Fruit fly (Drosophila melanogaster) whole organism, embryonic: Measurements from ENCODE around the gene GABPI.

Experiments used
- BEAF-32 ChIP-seq: fragments of 200-800 bp; sonication (Bioruptor generic); optimal IDR thresholded peaks from 3 replicates; lab custom pipeline; 2017; ENCODE audit warnings: missing biosample characterization, missing genetic modification characterization, mild to moderate bottlenecking, moderate library complexity, missing genetic modification reagents
- Bgb ChIP-seq: fragments of 200-800 bp; sonication (Bioruptor generic); IDR thresholded peaks from 2 replicates; pipeline ENCODE4 v1.3.6; 2022; ENCODE audit warnings: missing biosample characterization, missing genetic modification characterization; ENCODE audit not compliant: partially characterized antibody
- CG10462 ChIP-seq: fragments of 200-800 bp; sonication (Bioruptor generic); optimal IDR thresholded peaks from 2 replicates; lab custom pipeline; 2016; ENCODE audit warnings: missing biosample characterization, missing genetic modification characterization
- CG11398 ChIP-seq: fragments of 200-800 bp; sonication (Bioruptor generic); optimal IDR thresholded peaks from 2 replicates; lab custom pipeline; 2016; ENCODE audit warnings: missing biosample characterization, missing genetic modification characterization
- CG12071 ChIP-seq: fragments of 200-800 bp; sonication (Bioruptor generic); optimal IDR thresholded peaks from 3 replicates; lab custom pipeline; 2018; ENCODE audit warnings: missing biosample characterization, mild to moderate bottlenecking, missing genetic modification characterization
- CG13123 ChIP-seq: fragments of 200-800 bp; sonication (Bioruptor generic); optimal IDR thresholded peaks from 2 replicates; lab custom pipeline; 2016; ENCODE audit warnings: missing biosample characterization, missing genetic modification characterization
- CG13775 ChIP-seq: fragments of 200-800 bp; sonication (Bioruptor generic); optimal IDR thresholded peaks from 3 replicates; lab custom pipeline; 2017; ENCODE audit warnings: missing biosample characterization, mild to moderate bottlenecking, missing genetic modification characterization
- CG14050 ChIP-seq: fragments of 200-800 bp; sonication (Bioruptor generic); IDR thresholded peaks from 3 replicates; pipeline ENCODE4 v1.3.6; 2022; ENCODE audit warnings: missing biosample characterization, missing genetic modification characterization
- CG15269 ChIP-seq: fragments of 200-800 bp; sonication (Bioruptor generic); optimal IDR thresholded peaks from 2 replicates; lab custom pipeline; 2018; ENCODE audit warnings: missing biosample characterization, mild to moderate bottlenecking, missing genetic modification characterization, moderate library complexity
- CG15696 ChIP-seq: fragments of 200-800 bp; sonication (Bioruptor generic); optimal IDR thresholded peaks from 2 replicates; lab custom pipeline; 2019; ENCODE audit warnings: missing biosample characterization, mild to moderate bottlenecking, missing genetic modification characterization, moderate library complexity
- CG16779 ChIP-seq: fragments of 200-800 bp; sonication (Bioruptor generic); IDR thresholded peaks from 2 replicates; pipeline ENCODE4 v1.3.6; 2022; ENCODE audit warnings: missing biosample characterization, missing genetic modification characterization
- CG17328 ChIP-seq: fragments of 200-800 bp; sonication (Bioruptor generic); IDR thresholded peaks from 2 replicates; pipeline ENCODE4 v1.3.6; 2022; ENCODE audit warnings: missing biosample characterization, missing genetic modification characterization
- CG2116 ChIP-seq: fragments of 200-800 bp; sonication (Bioruptor generic); optimal IDR thresholded peaks from 3 replicates; lab custom pipeline; 2018; ENCODE audit warnings: missing biosample characterization, mild to moderate bottlenecking, missing genetic modification characterization
- CG2202 ChIP-seq: fragments of 200-800 bp; sonication (Bioruptor generic); optimal IDR thresholded peaks from 2 replicates; lab custom pipeline; 2018; ENCODE audit warnings: missing biosample characterization, mild to moderate bottlenecking, missing genetic modification characterization
- CG31441 ChIP-seq: fragments of 200-800 bp; sonication (Bioruptor generic); IDR thresholded peaks from 2 replicates; pipeline ENCODE4 v1.3.6; 2022; ENCODE audit warnings: missing biosample characterization, missing genetic modification characterization
- CG33557 ChIP-seq: fragments of 200-800 bp; sonication (Bioruptor generic); optimal IDR thresholded peaks from 2 replicates; lab custom pipeline; 2019; ENCODE audit warnings: missing biosample characterization, mild to moderate bottlenecking, missing genetic modification characterization, moderate library complexity
- CG3995 ChIP-seq: fragments of 200-800 bp; sonication (Bioruptor generic); optimal IDR thresholded peaks from 3 replicates; lab custom pipeline; 2016; ENCODE audit warnings: missing biosample characterization, missing genetic modification characterization
- CG6813 ChIP-seq: fragments of 200-800 bp; sonication (Bioruptor generic); optimal IDR thresholded peaks from 2 replicates; lab custom pipeline; 2017; ENCODE audit warnings: missing biosample characterization, missing genetic modification characterization, mild to moderate bottlenecking, moderate library complexity, missing genetic modification reagents
- CG7786 ChIP-seq: fragments of 200-800 bp; sonication (Bioruptor generic); optimal IDR thresholded peaks from 2 replicates; lab custom pipeline; 2016; ENCODE audit warnings: missing biosample characterization, missing genetic modification characterization
- CG8290 ChIP-seq, 3 experiments: fragments of 200-800 bp; sonication (Bioruptor generic); optimal IDR thresholded peaks; 2 replicates each; lab custom pipeline; 2016 to 2019; ENCODE audit warnings: missing biosample characterization in 3 of 3, missing genetic modification characterization in 3 of 3, mild to moderate bottlenecking in 2 of 3, moderate library complexity in 1 of 3
- CG8944 ChIP-seq: fragments of 200-800 bp; sonication (Bioruptor generic); optimal IDR thresholded peaks from 3 replicates; lab custom pipeline; 2016; ENCODE audit warnings: missing biosample characterization, missing genetic modification characterization
- CG9215 ChIP-seq: fragments of 200-800 bp; sonication (Bioruptor generic); IDR thresholded peaks from 2 replicates; pipeline ENCODE4 v1.3.6; 2022; ENCODE audit warnings: missing biosample characterization, missing genetic modification characterization
- CHES-1-like ChIP-seq: fragments of 200-800 bp; sonication (Bioruptor generic); optimal IDR thresholded peaks from 2 replicates; lab custom pipeline; 2016; ENCODE audit warnings: missing biosample characterization, missing genetic modification characterization
- E2f2 ChIP-seq: fragments of 200-800 bp; sonication (Bioruptor generic); IDR thresholded peaks from 2 replicates; pipeline ENCODE4 v1.3.6; 2022; ENCODE audit warnings: missing biosample characterization, missing genetic modification characterization
- Ets65A ChIP-seq: fragments of 200-800 bp; sonication (Bioruptor generic); peaks from one replicate; lab custom pipeline; 2016; ENCODE audit warnings: missing biosample characterization, missing genetic modification characterization
- Fer1 ChIP-seq: fragments of 200-800 bp; sonication (Bioruptor generic); optimal IDR thresholded peaks from 2 replicates; lab custom pipeline; 2017; ENCODE audit warnings: missing biosample characterization, mild to moderate bottlenecking, missing genetic modification characterization
- HLH54F ChIP-seq: fragments of 200-800 bp; sonication (Bioruptor generic); optimal IDR thresholded peaks from 3 replicates; lab custom pipeline; 2016; ENCODE audit warnings: missing biosample characterization, missing genetic modification characterization
- Med ChIP-seq: fragments of 200-800 bp; sonication (Bioruptor generic); peaks from one replicate; lab custom pipeline; 2016; ENCODE audit warnings: missing biosample characterization, missing genetic modification characterization, mild to moderate bottlenecking, inconsistent platforms, moderate library complexity
- NfI ChIP-seq: fragments of 200-800 bp; sonication (Bioruptor generic); optimal IDR thresholded peaks from 3 replicates; lab custom pipeline; 2018; ENCODE audit warnings: missing biosample characterization, mild to moderate bottlenecking, missing genetic modification characterization, moderate library complexity
- Scr ChIP-seq: fragments of 200-800 bp; sonication (Bioruptor generic); IDR thresholded peaks from 2 replicates; pipeline ENCODE4 v1.3.6; 2022; ENCODE audit warnings: missing biosample characterization, missing genetic modification characterization; ENCODE audit not compliant: partially characterized antibody
- Taf1 ChIP-seq: fragments of 200-800 bp; sonication (Bioruptor generic); IDR thresholded peaks from 2 replicates; pipeline ENCODE4 v1.3.6; 2022; ENCODE audit warnings: missing biosample characterization, missing genetic modification characterization
- Xbp1 ChIP-seq: fragments of 200-800 bp; sonication (Bioruptor generic); optimal IDR thresholded peaks from 3 replicates; lab custom pipeline; 2016; ENCODE audit warnings: missing biosample characterization, mild to moderate bottlenecking, missing genetic modification characterization
- al ChIP-seq: fragments of 200-800 bp; sonication (Bioruptor generic); IDR thresholded peaks from 2 replicates; pipeline ENCODE4 v1.3.6; 2022; ENCODE audit warnings: missing biosample characterization, missing genetic modification characterization
- br ChIP-seq: fragments of >200 bp; optimal IDR thresholded peaks from 2 replicates; lab custom pipeline; 2017
- chn ChIP-seq: fragments of 200-800 bp; sonication (Bioruptor generic); optimal IDR thresholded peaks from 2 replicates; lab custom pipeline; 2016; ENCODE audit warnings: missing biosample characterization, missing genetic modification characterization
- crp ChIP-seq, 2 experiments: fragments of 200-800 bp; sonication (Bioruptor generic); optimal IDR thresholded peaks; 2 replicates in 1 of 2; 3 replicates in 1 of 2; lab custom pipeline; 2017; ENCODE audit warnings: missing biosample characterization in 2 of 2, missing genetic modification characterization in 2 of 2, mild to moderate bottlenecking in 1 of 2, moderate library complexity in 1 of 2
- dan ChIP-seq: fragments of 200-800 bp; sonication (Bioruptor generic); IDR thresholded peaks from 2 replicates; pipeline ENCODE4 v1.3.6; 2022; ENCODE audit warnings: missing biosample characterization, missing genetic modification characterization
- emc ChIP-seq: fragments of 200-800 bp; sonication (Bioruptor generic); optimal IDR thresholded peaks from 2 replicates; lab custom pipeline; 2016; ENCODE audit warnings: missing biosample characterization, missing genetic modification characterization
- eve ChIP-seq, 2 experiments: fragments of >200 bp; optimal IDR thresholded peaks; 2 replicates each; lab custom pipeline; 2017; ENCODE audit warnings: missing biosample characterization in 2 of 2, missing genetic modification characterization in 2 of 2
- gem ChIP-seq: fragments of 200-800 bp; sonication (Bioruptor generic); optimal IDR thresholded peaks from 2 replicates; lab custom pipeline; 2019; ENCODE audit warnings: missing biosample characterization, mild to moderate bottlenecking, missing genetic modification characterization, moderate library complexity
- kni ChIP-seq: fragments of 200-800 bp; sonication (Bioruptor generic); optimal IDR thresholded peaks from 3 replicates; lab custom pipeline; 2017; ENCODE audit warnings: mild to moderate bottlenecking, missing biosample characterization, missing genetic modification reagents, missing genetic modification characterization
- maf-S ChIP-seq: fragments of 200-800 bp; sonication (Bioruptor generic); optimal IDR thresholded peaks from 2 replicates; lab custom pipeline; 2016; ENCODE audit warnings: missing biosample characterization, missing genetic modification characterization
- so ChIP-seq: fragments of 200-800 bp; sonication (Bioruptor generic); IDR thresholded peaks from 3 replicates; pipeline ENCODE4 v1.3.6; 2022; ENCODE audit warnings: missing biosample characterization, missing genetic modification characterization
- sug ChIP-seq: fragments of 200-800 bp; optimal IDR thresholded peaks from 2 replicates; lab custom pipeline; 2019; ENCODE audit warnings: missing biosample characterization, mild to moderate bottlenecking, missing genetic modification characterization, moderate library complexity
- tll ChIP-seq, 2 experiments: fragments of 200-800 bp in 1 of 2; fragments of >200 bp in 1 of 2; sonication (Bioruptor generic) in 1 of 2; optimal IDR thresholded peaks; 2 replicates each; lab custom pipeline; 2017 to 2019; ENCODE audit warnings: missing biosample characterization in 2 of 2, missing genetic modification characterization in 2 of 2, mild to moderate bottlenecking in 1 of 2, moderate library complexity in 1 of 2
- zfh2 ChIP-seq: fragments of 200-800 bp; sonication (Bioruptor generic); optimal IDR thresholded peaks from 2 replicates; lab custom pipeline; 2016; ENCODE audit warnings: missing biosample characterization, missing genetic modification characterization

The GABPI gene

dm6 chr2L:3057951-3058771, 27.8 kb downstream of the GABPI start (continued):
- no peak for TF ChIP-seq CG10462 (GFP tag; lab: Kevin White, UChicago)
- TF ChIP-seq Bgb (GFP tag; lab: Robert Waterston, UW), result no peak
- no peak for TF ChIP-seq CG8290 (GFP tag; optimal IDR thresholded peaks at IDR 0.05; lab: Kevin White, UChicago)
- TF ChIP-seq CG8290 (tag; optimal IDR thresholded peaks at IDR 0.05; lab: Kevin White, UChicago), result peak in 1 of 2 experiments; percentile 18
- TF ChIP-seq so (GFP tag; lab: Robert Waterston, UW), result no peak
- TF ChIP-seq CG6813, result no peak
- TF ChIP-seq CG15696, result peak; percentile 2
- TF ChIP-seq Fer1, result peak; percentile 28
- no peak for TF ChIP-seq CG9215
- no peak for TF ChIP-seq CG16779 (GFP tag; lab: Robert Waterston, UW)
- no peak for TF ChIP-seq CG2202 (tag; lab: Kevin White, UChicago)
- no peak for TF ChIP-seq CG13123 (GFP tag; lab: Kevin White, UChicago)

- TF ChIP-seq gem (no peak), crp (GFP tag; optimal IDR thresholded peaks at IDR 0.05; lab: Kevin White, UChicago) (peak in 1 of 2 experiments; percentile 57), al (GFP tag; lab: Robert Waterston, UW) (peak; percentile 58), tll (GFP tag; optimal IDR thresholded peaks at IDR 0.05; lab: Kevin White, UChicago) (no peak), CHES-1-like (GFP tag; lab: Kevin White, UChicago) (peak; percentile 52), CG15269 (no peak), kni (GFP tag; lab: Kevin White, UChicago) (no peak), emc (GFP tag; lab: Kevin White, UChicago) (no peak), br (no peak), Ets65A (GFP tag; lab: Kevin White, UChicago) (no peak), BEAF-32 (GFP tag; lab: Kevin White, UChicago) (no peak), chn (GFP tag; lab: Kevin White, UChicago) (peak; percentile 37), Taf1 (GFP tag; lab: Robert Waterston, UW) (peak; percentile 50), CG14050 (peak; percentile 9; the same call in 1 of the 3 replicates), NfI (GFP tag; lab: Kevin White, UChicago) (peak; percentile 3), maf-S (GFP tag; lab: Kevin White, UChicago) (peak; percentile 29), eve (GFP tag; optimal IDR thresholded peaks at IDR 0.05; lab: Kevin White, UChicago) (no peak), zfh2 (GFP tag; lab: Kevin White, UChicago) (peak; percentile 56), CG2116 (no peak), CG33557 (GFP tag; lab: Kevin White, UChicago) (no peak), CG31441 (GFP tag; lab: Robert Waterston, UW) (no peak), CG11398 (no peak), CG7786 (peak; percentile 58), E2f2 (GFP tag; lab: Robert Waterston, UW) (peak; percentile 43; the same call in 1 of the 2 replicates), CG8944 (GFP tag; lab: Kevin White, UChicago) (peak; percentile 8), Scr (GFP tag; lab: Robert Waterston, UW) (no peak), HLH54F (peak; percentile 41), CG13775 (peak; percentile 28), Med (GFP tag; lab: Kevin White, UChicago) (peak; percentile 87), sug (tag; lab: Kevin White, UChicago) (peak; percentile 61), Xbp1 (peak; percentile 11), CG17328 (GFP tag; lab: Robert Waterston, UW) (peak; percentile 34; the same call in 1 of the 2 replicates), CG3995 (no peak), CG12071 (peak; percentile 25), dan (GFP tag; lab: Robert Waterston, UW) (no peak)
Measured at dm6 chr2L:3058772-3059623, 28.7 kb downstream of the GABPI start.
